Fruit fly (Drosophila melanogaster) ovary, adult (tissue): Measurements from ENCODE around the gene Ten-m.

Experiments
- CG17801 ChIP-seq: fragments of 200-800 bp; optimal IDR thresholded peaks from 2 replicates; lab custom pipeline; 2019; ENCODE audit warnings: missing biosample characterization, mild to moderate bottlenecking, missing genetic modification characterization, moderate library complexity; ENCODE audit not compliant: partially characterized antibody

Ten-m gene

DNA sequence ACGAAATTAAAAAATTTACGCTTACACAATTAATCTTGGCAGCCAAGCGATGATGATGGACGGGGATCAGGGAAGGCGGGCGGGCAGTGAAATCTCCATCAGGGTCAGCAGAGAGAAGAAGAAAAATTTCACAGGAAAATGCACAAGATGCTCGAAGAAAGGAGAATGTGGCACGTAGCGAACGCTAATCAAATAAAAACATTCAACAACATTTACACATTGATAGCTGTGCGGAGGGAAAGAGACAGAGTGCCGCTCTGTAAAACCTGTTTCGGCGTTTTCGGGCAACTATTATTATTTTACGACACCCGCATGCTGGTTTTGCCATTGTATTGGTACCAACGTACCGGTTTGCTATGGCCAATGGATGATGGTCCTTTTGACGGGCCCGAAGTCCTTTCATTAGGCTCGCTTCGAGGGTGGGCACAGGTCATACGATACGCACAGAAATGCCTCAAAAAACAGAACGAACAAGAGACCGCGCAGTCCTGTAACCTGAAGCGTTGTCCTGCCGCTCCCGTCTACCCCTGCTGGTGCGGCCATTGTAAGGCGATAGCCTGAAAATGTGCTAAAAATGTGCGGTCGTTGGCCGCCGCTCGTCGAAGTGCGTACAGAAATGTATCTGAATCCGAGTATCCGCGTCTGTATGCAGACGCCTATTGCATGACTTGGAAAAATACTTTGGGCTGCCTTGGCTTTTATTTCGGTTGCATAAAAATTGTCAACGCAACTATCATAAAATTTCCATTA, 7.6 kb downstream of the Ten-m start:
- no peak for TF ChIP-seq CG17801 (GFP tag; lab: Kevin White, UChicago)

DNA sequence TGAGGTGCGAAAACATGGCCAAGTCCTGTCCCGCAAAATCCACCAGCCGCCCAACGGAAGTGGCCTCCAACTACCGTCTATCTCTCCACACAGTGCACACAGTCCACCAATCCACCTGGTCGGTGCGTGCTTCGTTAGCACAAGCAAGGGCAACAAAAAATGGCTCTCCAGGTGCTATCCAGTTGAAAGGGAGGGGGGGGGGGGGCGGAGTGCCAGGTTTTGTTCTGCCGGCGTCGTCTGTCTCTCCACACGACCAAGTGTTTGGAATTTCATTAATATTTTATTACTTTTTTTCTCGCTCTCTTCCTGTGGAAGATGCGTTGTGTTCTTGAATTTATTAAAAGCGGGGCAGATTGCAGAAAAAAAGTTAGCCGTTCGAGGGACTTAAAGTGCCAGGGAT, 9.0 kb downstream of the Ten-m start:
- no peak for TF ChIP-seq CG17801 (GFP tag; lab: Kevin White, UChicago)

DNA sequence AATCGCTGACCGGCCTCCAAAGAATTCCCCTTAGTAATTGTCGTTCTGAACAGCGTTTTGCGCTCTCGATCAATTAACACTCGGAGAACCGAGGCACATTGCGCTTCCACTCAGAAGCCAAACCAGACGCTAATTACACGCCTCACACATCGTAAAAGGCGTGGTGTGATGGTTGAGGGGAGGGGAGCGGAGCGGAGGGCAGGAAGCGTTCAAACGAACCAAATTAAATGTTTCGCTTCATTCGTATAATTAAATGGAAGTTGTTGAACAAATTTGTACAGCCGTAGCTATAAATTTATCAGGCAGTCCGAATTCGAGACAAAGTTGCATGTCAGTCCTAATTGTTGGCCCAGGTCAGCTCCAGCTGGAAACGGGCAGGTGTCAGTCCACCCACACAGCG, 11.1 kb downstream of the Ten-m start:
- TF ChIP-seq CG17801 (GFP tag; lab: Kevin White, UChicago), result no peak

DNA sequence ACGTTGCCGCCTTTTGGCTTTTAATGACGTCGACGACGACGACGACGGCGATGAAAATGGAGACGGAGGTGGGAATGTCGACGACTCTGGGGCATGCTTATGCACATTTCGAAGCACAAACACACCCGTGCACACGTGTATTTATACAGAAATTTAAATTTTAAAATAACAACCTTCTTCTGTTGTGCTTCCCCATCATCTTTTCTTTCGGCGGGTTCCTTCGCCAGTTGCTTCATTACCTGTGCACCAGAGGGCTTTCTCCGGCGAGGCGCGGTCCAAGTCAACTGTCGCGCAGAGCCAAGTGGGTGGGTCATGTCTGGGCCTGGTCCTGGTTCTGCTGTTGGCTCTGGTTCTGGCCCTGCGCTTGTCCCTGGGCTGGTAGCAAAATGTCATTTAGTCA, 13.3 kb downstream of the Ten-m start:
- TF ChIP-seq CG17801 (GFP tag; lab: Kevin White, UChicago), result no peak

DNA sequence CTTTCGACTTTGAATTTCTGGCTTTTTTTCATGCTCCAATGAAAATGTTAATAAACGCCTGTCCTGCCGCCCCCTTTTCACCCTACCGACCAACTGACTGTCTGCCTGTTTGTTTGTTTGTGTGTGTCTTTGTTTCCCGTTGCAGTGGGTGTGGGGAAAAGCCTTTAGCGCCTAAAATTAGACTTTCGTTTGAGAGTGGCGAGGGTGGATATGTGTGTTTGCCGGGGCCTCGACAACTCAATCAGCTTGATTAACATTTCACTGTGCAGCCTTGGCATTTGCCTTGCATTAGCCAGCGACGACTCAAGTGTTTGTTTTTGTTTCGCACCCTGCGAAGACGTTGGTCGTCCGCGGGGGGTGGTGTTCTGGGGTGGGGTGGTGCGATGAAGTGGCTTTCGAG, 14.7 kb downstream of the Ten-m start:
- TF ChIP-seq CG17801 (GFP tag; lab: Kevin White, UChicago), result no peak

DNA sequence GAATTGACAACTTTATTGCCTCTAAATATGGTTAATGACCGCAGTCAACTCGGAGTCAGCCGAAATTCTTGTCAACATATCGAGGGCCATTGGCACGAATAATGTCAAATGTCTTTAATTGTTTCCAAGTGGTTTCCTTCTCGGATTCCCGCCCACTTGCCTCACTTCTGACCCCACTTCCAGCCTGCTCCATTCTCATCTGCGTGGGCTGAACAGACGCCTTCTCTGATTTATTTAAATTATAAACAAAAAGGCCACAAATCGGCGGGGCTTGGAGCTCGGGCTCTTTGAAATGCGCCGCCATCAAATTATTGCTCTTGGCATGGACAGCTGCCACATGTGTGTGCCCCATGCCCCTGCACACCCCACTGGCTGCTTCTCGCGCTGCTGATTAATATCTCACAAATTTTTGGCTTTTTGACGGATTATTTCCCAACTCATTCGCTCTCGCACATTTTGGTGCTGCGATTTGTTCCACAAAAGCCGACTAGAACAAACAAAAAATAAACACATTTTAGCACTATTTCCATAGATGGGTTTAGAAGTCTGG, 17.4 kb downstream of the Ten-m start:
- TF ChIP-seq CG17801 (GFP tag; lab: Kevin White, UChicago), result no peak

DNA sequence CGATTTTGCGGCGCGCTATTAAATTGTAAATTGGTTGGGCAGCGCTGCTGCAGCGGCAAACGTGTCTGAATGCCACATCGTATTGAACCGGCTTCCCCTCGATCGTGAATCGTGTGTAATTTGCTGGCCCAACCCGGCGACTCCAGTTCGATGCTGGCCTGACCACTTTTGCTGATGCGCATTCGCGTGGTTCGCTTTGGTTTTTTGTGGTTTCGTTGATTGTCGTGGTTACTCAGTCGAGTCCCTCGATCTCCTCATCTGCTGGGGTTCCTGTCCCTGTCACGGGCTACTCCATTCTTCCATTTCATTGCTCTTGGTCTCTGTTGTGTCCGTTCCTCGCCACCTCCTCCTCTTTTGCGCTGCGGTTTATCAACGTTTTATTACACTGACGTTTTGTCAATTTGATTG, 18.6 kb downstream of the Ten-m start:
- TF ChIP-seq CG17801 (GFP tag; lab: Kevin White, UChicago), result no peak

DNA sequence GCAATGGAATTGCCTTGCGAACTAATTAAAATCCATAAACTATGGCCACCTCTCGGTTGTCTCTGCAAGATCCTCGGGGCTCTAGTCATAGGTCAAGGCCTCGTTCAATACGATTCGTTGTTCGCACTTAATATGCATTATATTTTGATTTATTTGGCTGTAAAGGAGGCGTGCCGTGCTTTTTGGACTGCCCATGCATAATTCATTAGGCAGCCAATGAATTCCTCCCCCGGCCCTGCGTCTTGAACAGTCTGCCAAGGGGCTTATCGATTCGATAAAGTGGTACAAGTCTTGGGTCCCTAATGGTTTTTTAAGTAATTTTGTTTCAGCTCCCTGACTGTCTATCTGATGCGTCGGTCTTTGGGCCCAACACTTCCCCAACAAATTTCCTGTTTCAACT, 28.9 kb downstream of the Ten-m start:
- no peak for TF ChIP-seq CG17801 (GFP tag; lab: Kevin White, UChicago)

DNA sequence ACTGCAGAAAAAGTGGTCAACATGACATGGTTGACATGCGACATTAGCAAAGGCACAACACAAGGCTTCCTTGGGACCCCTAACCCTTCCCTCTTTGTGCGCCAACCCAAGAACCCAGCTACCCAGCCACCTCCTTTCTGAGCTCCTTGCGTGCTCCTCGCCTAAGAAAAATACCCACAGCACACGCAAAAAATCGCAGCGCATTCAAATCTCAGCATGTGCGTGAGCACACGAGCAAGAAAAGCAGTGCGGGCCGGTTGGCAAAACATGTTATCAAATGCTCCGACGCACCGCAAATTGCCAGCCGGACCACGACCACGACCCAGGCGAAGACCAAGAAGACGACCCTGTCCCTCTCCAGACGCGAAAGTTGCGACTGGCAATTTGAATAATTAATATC, 30.2 kb downstream of the Ten-m start:
- TF ChIP-seq CG17801 (GFP tag; lab: Kevin White, UChicago), result no peak

DNA sequence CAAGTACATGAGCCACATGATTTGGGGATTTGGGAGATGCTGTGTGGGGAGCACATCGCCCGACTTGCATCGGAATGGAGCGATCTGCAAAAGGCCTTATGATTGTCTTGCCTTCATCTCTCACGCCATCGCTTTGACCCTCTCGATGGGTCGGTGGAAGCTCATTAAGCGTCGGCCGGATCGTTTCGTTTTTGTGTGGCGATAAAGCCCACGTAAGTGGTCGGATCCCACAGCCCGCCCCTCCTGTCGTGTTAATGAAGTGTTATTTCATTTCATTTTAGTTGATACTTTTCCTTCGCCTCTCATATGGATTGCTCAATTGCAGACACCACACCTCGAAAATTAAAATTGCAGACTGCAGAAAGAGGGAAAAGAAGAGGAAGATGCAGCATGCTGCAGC, 30.9 kb downstream of the Ten-m start:
- no peak for TF ChIP-seq CG17801 (GFP tag; lab: Kevin White, UChicago)

DNA sequence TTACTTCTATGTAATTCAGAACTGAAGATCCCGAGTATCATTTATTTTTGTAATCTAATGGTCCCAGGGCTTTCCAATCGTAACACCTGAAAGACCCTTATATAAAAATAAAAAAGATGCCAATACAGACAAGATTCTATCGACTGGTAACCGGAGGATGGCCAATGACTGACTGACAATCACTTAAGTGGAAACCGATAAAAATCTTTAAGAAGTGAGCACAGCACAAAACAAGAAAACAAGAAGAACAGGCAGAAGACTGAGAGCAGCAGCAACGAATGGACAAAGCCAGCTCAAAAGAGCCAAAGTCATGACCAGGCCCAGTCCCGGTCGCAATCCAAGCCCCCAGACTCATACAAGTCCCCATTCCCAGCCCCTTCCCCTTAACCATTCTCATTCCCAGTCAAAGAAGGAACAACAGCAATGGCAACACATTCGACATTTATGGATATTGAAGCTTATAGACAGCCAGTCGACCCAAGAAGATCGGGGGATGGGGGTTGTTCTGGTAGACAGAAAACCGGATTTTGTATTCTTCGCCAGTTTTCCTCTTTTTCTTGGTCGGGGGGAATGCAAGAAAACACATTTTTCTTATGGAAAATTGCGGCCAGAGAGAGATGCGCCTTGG, 35.2 kb downstream of the Ten-m start:
- TF ChIP-seq CG17801 (GFP tag; lab: Kevin White, UChicago), result no peak

DNA sequence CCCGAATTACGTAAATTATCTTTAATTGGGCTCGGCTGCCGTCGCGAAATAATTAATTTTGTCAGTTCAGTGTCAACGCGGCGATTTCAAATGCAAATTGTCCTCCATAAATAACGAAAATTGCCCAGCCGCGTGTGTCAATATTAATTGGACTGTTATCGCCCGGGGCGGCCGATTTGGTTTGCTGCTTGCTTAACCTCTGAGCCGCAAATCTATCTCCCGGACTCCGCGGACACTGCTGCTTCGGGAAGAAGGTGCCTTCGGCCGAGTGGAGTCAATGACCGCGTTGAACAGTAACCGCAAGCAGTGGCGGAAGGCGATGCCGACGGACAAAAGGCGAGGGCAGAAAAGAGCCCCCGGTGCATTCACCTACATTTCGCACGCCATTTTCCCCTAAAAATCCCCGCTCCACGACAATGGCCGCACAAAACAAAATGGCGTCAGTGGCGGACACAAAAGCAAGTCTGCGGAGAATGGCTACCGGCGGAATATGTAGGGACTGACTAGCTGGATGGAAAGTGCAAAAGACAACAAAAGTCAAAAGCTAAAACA, 38.1 kb downstream of the Ten-m start:
- no peak for TF ChIP-seq CG17801 (GFP tag; lab: Kevin White, UChicago)

DNA sequence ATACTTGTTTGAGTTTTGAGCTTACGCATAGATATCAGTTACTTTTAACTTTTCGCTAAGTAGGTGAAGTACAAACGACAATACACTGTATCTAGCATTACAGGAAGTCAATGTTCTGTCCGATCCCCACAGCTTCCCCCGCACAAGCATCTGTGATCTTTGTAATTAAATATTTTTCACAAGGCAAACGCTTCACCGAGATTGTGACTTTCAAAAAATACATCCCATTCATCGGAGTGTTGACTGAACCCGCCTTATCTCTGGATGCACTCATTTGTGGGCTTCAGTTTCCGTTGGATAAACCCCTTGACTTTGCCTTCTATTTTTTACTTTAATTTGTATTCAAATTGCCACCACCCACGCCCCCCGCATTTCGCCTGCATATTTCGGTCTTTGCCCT, 40.7 kb downstream of the Ten-m start:
- no peak for TF ChIP-seq CG17801 (GFP tag; lab: Kevin White, UChicago)

DNA sequence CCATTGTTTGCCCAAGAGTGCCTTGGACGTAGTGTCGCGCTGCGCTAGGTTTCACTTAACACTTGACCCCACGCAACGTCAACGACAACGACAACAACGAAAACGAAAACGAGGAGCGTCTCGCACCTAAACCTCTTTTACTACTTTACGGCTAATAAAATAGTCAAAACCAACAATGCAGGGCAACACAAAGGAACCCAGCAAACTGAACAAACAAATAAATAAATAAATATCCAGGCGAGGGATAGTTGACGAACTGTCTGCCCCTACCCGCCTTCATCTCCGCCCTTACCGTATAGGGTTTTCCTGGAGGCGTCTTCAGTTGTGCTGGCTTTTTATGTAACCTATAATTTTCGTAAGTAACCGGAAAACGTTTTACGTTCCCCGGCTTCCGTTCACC, 43.3 kb downstream of the Ten-m start:
- no peak for TF ChIP-seq CG17801 (GFP tag; lab: Kevin White, UChicago)

DNA sequence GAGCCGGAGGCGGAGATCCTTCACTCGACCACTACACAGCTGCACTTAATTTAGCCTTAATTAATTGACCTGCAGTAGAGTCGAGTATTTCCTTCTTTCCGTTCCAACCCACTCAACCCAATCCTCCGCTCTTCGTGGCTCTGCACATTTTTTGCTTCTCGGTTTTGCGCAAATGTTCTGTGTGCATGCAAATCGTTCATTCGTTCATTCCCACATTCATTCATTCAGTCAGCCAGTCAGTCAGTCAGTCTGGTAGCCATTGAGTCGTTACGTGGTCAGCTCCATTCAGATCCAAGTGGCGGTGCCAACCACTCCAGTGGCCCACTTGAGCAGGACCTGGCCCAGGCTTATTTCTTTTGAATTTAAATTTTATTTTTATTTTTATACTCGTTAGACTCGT, 55.0 kb downstream of the Ten-m start:
- no peak for TF ChIP-seq CG17801 (GFP tag; lab: Kevin White, UChicago)

DNA sequence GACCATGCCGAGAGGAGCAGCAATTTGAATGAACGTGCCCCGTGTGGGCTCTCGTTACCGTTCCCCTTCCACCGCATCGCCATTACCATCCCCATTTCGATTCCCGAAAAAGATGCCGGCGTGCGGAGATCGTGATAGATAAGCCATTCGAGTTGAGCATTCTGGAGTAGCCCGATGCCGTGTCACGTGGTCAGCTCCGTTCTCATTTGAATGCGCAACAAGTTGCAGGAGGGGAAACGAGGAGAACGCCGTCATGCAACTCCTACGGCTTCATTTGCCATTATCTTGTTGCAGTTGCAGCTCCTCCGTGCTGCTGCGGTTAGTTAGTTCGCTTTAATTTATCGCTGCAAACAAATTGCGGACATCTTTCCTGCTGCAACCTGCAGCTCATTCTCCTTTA, 56.1 kb downstream of the Ten-m start:
- no peak for TF ChIP-seq CG17801 (GFP tag; lab: Kevin White, UChicago)
